Worm (Caenorhabditis elegans): ENCODE data around the gene cox-6C.

The cox-6C gene

DNA sequence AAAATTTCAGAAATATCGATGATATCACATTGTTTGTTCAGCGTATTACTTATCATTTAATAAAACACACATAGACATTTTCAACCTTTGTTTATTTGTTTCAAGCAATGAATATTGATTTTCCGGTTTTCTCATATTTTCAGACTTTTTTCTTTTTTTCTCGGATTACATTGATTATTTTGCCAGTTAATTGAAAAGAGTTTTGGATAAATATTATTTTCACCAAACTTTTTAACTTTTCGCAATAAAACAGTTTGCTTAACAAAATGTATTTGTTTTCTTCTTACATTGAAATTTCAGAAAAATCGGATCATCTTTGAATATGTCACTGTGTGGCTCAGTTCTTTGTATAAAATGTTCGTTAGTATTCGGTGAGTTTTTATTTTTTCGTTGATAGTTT, 36.0 kb downstream of the cox-6C start, which contains the start of gene Y38C1AA.6:
TSS of gene Y38C1AA.6 (plus strand) at position 301 of the 400 bp plus-strand sequence.
- TF ChIP-seq che-1 (tag; optimal IDR thresholded peaks at IDR 0.05) (no peak), tbx-2 (tag; optimal IDR thresholded peaks at IDR 0.05) (no peak), pax-1 (tag; optimal IDR thresholded peaks at IDR 0.05) (no peak), nhr-232 (tag; optimal IDR thresholded peaks at IDR 0.05) (no peak), madf-2 (tag; optimal IDR thresholded peaks at IDR 0.05) (no peak), F13H6.1 (tag; optimal IDR thresholded peaks at IDR 0.05) (no peak), elt-2 (tag; optimal IDR thresholded peaks at IDR 0.05) (no peak)

ce11 chrIV:164777-165176, 38.2 kb downstream of the cox-6C start, which contains the start of gene cutl-24:
Gene cutl-24, plus strand, starts transcription at chrIV:165077.
- TF ChIP-seq pat-9 (tag; optimal IDR thresholded peaks at IDR 0.05), result no peak
- TF ChIP-seq dve-1 (tag; optimal IDR thresholded peaks at IDR 0.05), result no peak
- TF ChIP-seq che-1 (tag; optimal IDR thresholded peaks at IDR 0.05), result no peak
- TF ChIP-seq ceh-9 (tag; optimal IDR thresholded peaks at IDR 0.05), result no peak
- no peak for TF ChIP-seq pros-1 (tag; optimal IDR thresholded peaks at IDR 0.05)

ce11 chrIV:171036-171435, 44.5 kb downstream of the cox-6C start:
- TF ChIP-seq ttx-3 (tag; optimal IDR thresholded peaks at IDR 0.05) (no peak), eyg-1 (tag; optimal IDR thresholded peaks at IDR 0.05) (no peak), unc-42 (tag; optimal IDR thresholded peaks at IDR 0.05) (no peak), gmeb-2 (tag; optimal IDR thresholded peaks at IDR 0.05) (no peak), ceh-14 (tag; optimal IDR thresholded peaks at IDR 0.05) (no peak), ceh-9 (tag; optimal IDR thresholded peaks at IDR 0.05) (no peak), lim-6 (tag; optimal IDR thresholded peaks at IDR 0.05) (no peak), fax-1 (tag; optimal IDR thresholded peaks at IDR 0.05) (no peak), lin-11 (tag; optimal IDR thresholded peaks at IDR 0.05) (no peak), T23F11.4 (GFP tag; optimal IDR thresholded peaks at IDR 0.05) (no peak)

DNA sequence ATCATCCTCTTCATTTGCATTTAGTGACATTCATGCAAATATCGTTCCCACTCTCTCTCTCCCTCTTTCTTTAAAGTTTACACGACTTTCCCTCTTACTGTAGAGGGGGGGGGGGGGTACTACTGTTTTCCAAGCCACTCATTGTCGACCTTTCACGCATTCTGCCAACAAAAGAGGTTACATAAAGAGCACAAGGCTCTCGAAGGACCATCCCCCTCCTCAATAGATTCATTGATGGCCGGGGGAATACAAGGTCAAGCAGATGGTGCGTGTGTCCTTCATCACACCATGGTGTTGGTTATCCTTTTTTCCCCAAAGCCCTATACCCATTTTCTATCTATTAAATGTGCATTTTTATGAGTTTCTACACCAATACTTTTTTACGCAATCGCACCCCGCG, 46.5 kb downstream of the cox-6C start:
- TF ChIP-seq tbx-2 (tag; optimal IDR thresholded peaks at IDR 0.05), result peak; percentile 9
- TF ChIP-seq ceh-22 (tag; optimal IDR thresholded peaks at IDR 0.05), result no peak
- peak; percentile 9 for TF ChIP-seq eyg-1 (tag; optimal IDR thresholded peaks at IDR 0.05)
- no peak for TF ChIP-seq sox-4 (tag; optimal IDR thresholded peaks at IDR 0.05)
- TF ChIP-seq odd-2 (tag; optimal IDR thresholded peaks at IDR 0.05), result no peak
- TF ChIP-seq sdc-2 (tag; optimal IDR thresholded peaks at IDR 0.05), result no peak
- no peak for TF ChIP-seq pha-4 (tag; optimal IDR thresholded peaks at IDR 0.05)
- TF ChIP-seq pax-1 (tag; optimal IDR thresholded peaks at IDR 0.05), result no peak
- peak; percentile 66 for TF ChIP-seq sox-2 (GFP tag; IDR thresholded peaks at IDR 0.05)
- no peak for TF ChIP-seq ttx-3 (tag; optimal IDR thresholded peaks at IDR 0.05)
- TF ChIP-seq fkh-10 (GFP tag; optimal IDR thresholded peaks at IDR 0.05), result no peak
- TF ChIP-seq fax-1 (tag; optimal IDR thresholded peaks at IDR 0.05), result no peak
- no peak for TF ChIP-seq ceh-24 (tag; optimal IDR thresholded peaks at IDR 0.05)
- TF ChIP-seq ets-4 (tag; optimal IDR thresholded peaks at IDR 0.05), result no peak
- TF ChIP-seq unc-86 (tag; optimal IDR thresholded peaks at IDR 0.05), result no peak
- TF ChIP-seq ceh-45 (GFP tag; IDR thresholded peaks at IDR 0.05), result no peak
- TF ChIP-seq dmd-4 (tag; optimal IDR thresholded peaks at IDR 0.05; ENCODE audit: borderline replicate concordance), result no peak
- TF ChIP-seq ref-2 (tag; optimal IDR thresholded peaks at IDR 0.05), result peak; percentile 27
- TF ChIP-seq C38D4.7 (GFP tag; optimal IDR thresholded peaks at IDR 0.05), result no peak
- no peak for TF ChIP-seq K02D7.2 (tag; optimal IDR thresholded peaks at IDR 0.05)
- TF ChIP-seq mec-3 (tag; optimal IDR thresholded peaks at IDR 0.05; ENCODE audit: borderline replicate concordance), result no peak
- TF ChIP-seq elt-4 (tag; optimal IDR thresholded peaks at IDR 0.05), result no peak
- no peak for TF ChIP-seq hlh-15 (tag; optimal IDR thresholded peaks at IDR 0.05)
- TF ChIP-seq ceh-9 (tag; optimal IDR thresholded peaks at IDR 0.05), result no peak
- TF ChIP-seq ceh-18 (tag; optimal IDR thresholded peaks at IDR 0.05), result no peak
- TF ChIP-seq pros-1 (tag; optimal IDR thresholded peaks at IDR 0.05), result no peak
- no peak for TF ChIP-seq hlh-13 (GFP tag; optimal IDR thresholded peaks at IDR 0.05)
- no peak for TF ChIP-seq pqm-1 (tag; optimal IDR thresholded peaks at IDR 0.05)
